Worm (Caenorhabditis elegans): ENCODE results near the gene Y41G9A.6.

ce11 chrX:3018505-3018996 is 14.9 kb upstream of the Y41G9A.6 start, which contains the start of gene flp-18:
- no peak for TF ChIP-seq ztf-23 (GFP tag; IDR thresholded peaks at IDR 0.05)
- TF ChIP-seq klf-2 (GFP tag; conservative IDR thresholded peaks at IDR 0.05) = no peak
- TF ChIP-seq T22C8.4 (GFP tag; IDR thresholded peaks at IDR 0.05) = no peak
- no peak for TF ChIP-seq flt-1 (GFP tag; IDR thresholded peaks at IDR 0.05)
- no peak for TF ChIP-seq ztf-29 (GFP tag; IDR thresholded peaks at IDR 0.05)
- TF ChIP-seq tab-1 (GFP tag; IDR thresholded peaks at IDR 0.05) = no peak
- TF ChIP-seq cog-1 (tag; optimal IDR thresholded peaks at IDR 0.05) = no peak
- no peak for TF ChIP-seq ref-1 (GFP tag; conservative IDR thresholded peaks at IDR 0.05)
- TF ChIP-seq med-1 (GFP tag; optimal IDR thresholded peaks at IDR 0.05; ENCODE audit: insufficient read depth) = no peak

Data from whole organism, midembryonic.